Worm (Caenorhabditis elegans) whole organism, L4 larva: ENCODE data around the gene clec-136.

Experiments used
- dve-1 ChIP-seq: sonication (generic microtip); optimal IDR thresholded peaks from 2 replicates; lab custom pipeline; 2017; ENCODE audit warnings: antibody characterized with exemption, mild to moderate bottlenecking, missing genetic modification characterization, missing compliant biosample characterization; ENCODE audit not compliant: insufficient read depth
- madf-9 ChIP-seq: fragments of 200-800 bp; sonication (Bioruptor generic); conservative IDR thresholded peaks from 2 replicates; pipeline ENCODE4 v1.3.6; 2022; ENCODE audit warnings: missing genetic modification reagents, missing genetic modification characterization, missing compliant biosample characterization

DNA sequence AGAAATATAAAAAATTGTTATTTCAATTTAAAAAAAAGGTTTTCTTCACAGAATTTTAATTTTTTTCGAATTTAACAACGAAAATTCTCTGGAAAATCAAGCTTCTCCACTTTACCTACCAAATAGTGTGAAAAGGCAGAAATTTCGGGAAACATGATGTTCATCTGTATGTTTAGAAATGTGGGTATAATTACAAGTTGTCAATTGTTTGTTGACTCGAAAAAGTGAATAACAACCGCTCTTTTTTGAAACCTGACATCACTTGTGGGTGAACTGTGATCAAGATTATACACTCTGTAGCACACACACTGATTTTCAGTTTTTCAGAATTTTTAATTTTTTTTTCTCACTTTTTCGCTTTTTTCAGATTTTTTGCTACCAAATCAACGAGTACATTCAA lies 16.5 kb downstream of the clec-136 start:
- TF ChIP-seq madf-9 (GFP tag; lab: Robert Waterston, UW) (no peak), dve-1 (tag; lab: Kevin White, UChicago) (no peak)
